Worm (Caenorhabditis elegans): ENCODE data around the gene srx-87.

- no peak for TF ChIP-seq hmbx-1 (tag; optimal IDR thresholded peaks at IDR 0.05)
- no peak for TF ChIP-seq scrt-1 (GFP tag; IDR thresholded peaks at IDR 0.05)
- TF ChIP-seq ama-1 (optimal IDR thresholded peaks at IDR 0.05) = no peak
- TF ChIP-seq ceh-13 (GFP tag; optimal IDR thresholded peaks at IDR 0.05) = no peak
- no peak for TF ChIP-seq ets-7 (tag; optimal IDR thresholded peaks at IDR 0.05)
- no peak for TF ChIP-seq flt-1 (GFP tag; IDR thresholded peaks at IDR 0.05)
- TF ChIP-seq hmg-4 (GFP tag; optimal IDR thresholded peaks at IDR 0.05) = no peak
Measured at ce11 chrV:11535504-11536062, 29.1 kb upstream of the srx-87 start.

All from whole organism, early embryonic.